Fruit fly (Drosophila melanogaster): Measurements from ENCODE around the gene rdgB.

DNA sequence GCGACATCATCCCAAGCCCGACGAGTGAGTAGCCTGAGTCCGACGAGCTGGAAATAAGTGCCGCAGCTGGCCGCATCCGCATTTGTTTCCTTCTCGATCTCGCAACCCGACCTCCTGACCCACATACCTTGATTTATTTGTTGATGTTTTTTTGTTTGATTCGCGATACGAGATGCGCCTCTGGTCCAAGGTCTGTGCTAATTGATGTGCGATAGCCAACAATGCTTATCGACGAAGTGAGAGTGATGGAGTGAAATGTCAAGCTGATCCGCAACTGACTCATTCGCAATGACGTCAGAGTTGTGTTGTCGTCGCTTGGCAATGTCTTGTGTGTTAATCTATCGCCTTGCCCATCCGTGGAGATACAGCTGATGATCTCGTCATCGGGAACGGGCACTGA is 41.8 kb downstream of the rdgB start:
- TF ChIP-seq Mnt (GFP tag; optimal IDR thresholded peaks at IDR 0.05) (no peak), CG14711 (tag; optimal IDR thresholded peaks at IDR 0.05) (no peak), CG11617 (GFP tag; optimal IDR thresholded peaks at IDR 0.05) (no peak), cnc (optimal IDR thresholded peaks at IDR 0.05) (no peak), CG12768 (GFP tag; optimal IDR thresholded peaks at IDR 0.05) (no peak), Hr96 (GFP tag; optimal IDR thresholded peaks at IDR 0.05) (no peak), CG7101 (tag; optimal IDR thresholded peaks at IDR 0.05) (no peak), toe (GFP tag; optimal IDR thresholded peaks at IDR 0.05) (no peak), CG7045 (GFP tag; optimal IDR thresholded peaks at IDR 0.05) (no peak), Clk (GFP tag; optimal IDR thresholded peaks at IDR 0.05) (no peak)

All from whole organism, adult.